Fruit fly (Drosophila melanogaster): ENCODE data around the gene CG31205.

CG31205 gene

dm6 chr3R:20762175-20762795 is 30.9 kb downstream of the CG31205 start, which contains the start of gene CG31195:
Gene CG31195, minus strand, starts transcription at chr3R:20762369.
- TF ChIP-seq Sin3A (optimal IDR thresholded peaks at IDR 0.05) (no peak), psq (optimal IDR thresholded peaks at IDR 0.05) (no peak), ttk (optimal IDR thresholded peaks at IDR 0.05) (no peak), insv (optimal IDR thresholded peaks at IDR 0.05) (no peak), Myc (optimal IDR thresholded peaks at IDR 0.05) (no peak), h (optimal IDR thresholded peaks at IDR 0.05) (no peak)

- TF ChIP-seq h (optimal IDR thresholded peaks at IDR 0.05) (no peak), Sin3A (optimal IDR thresholded peaks at IDR 0.05) (no peak), ttk (optimal IDR thresholded peaks at IDR 0.05) (no peak), psq (optimal IDR thresholded peaks at IDR 0.05) (no peak), Myc (optimal IDR thresholded peaks at IDR 0.05) (no peak), insv (optimal IDR thresholded peaks at IDR 0.05) (no peak)
Measured at dm6 chr3R:20764058-20764457, 32.6 kb downstream of the CG31205 start.

dm6 chr3R:20765302-20766155 is 34.1 kb downstream of the CG31205 start:
- no peak for TF ChIP-seq Sin3A (optimal IDR thresholded peaks at IDR 0.05)
- TF ChIP-seq h (optimal IDR thresholded peaks at IDR 0.05) = no peak
- no peak for TF ChIP-seq Myc (optimal IDR thresholded peaks at IDR 0.05)
- no peak for TF ChIP-seq insv (optimal IDR thresholded peaks at IDR 0.05)
- no peak for TF ChIP-seq psq (optimal IDR thresholded peaks at IDR 0.05)

dm6 chr3R:20766156-20766486 is 34.7 kb downstream of the CG31205 start:
- TF ChIP-seq insv (optimal IDR thresholded peaks at IDR 0.05) (no peak), ttk (optimal IDR thresholded peaks at IDR 0.05) (no peak), psq (optimal IDR thresholded peaks at IDR 0.05) (no peak), Sin3A (optimal IDR thresholded peaks at IDR 0.05) (no peak), h (optimal IDR thresholded peaks at IDR 0.05) (no peak), Myc (optimal IDR thresholded peaks at IDR 0.05) (no peak)

dm6 chr3R:20772543-20772942 is 41.1 kb downstream of the CG31205 start, which contains the start of gene Takl1:
Gene Takl1, minus strand, starts transcription at chr3R:20772601.
- TF ChIP-seq insv (optimal IDR thresholded peaks at IDR 0.05) (no peak), Sin3A (optimal IDR thresholded peaks at IDR 0.05) (no peak), ttk (optimal IDR thresholded peaks at IDR 0.05) (no peak), psq (optimal IDR thresholded peaks at IDR 0.05) (no peak), h (optimal IDR thresholded peaks at IDR 0.05) (no peak), Myc (optimal IDR thresholded peaks at IDR 0.05) (no peak)

dm6 chr3R:20773174-20773573 is 41.7 kb downstream of the CG31205 start:
- TF ChIP-seq psq (optimal IDR thresholded peaks at IDR 0.05) (no peak), h (optimal IDR thresholded peaks at IDR 0.05) (no peak), insv (optimal IDR thresholded peaks at IDR 0.05) (no peak), Myc (optimal IDR thresholded peaks at IDR 0.05) (no peak), Sin3A (optimal IDR thresholded peaks at IDR 0.05) (no peak)

dm6 chr3R:20774125-20774524 is 42.7 kb downstream of the CG31205 start:
- TF ChIP-seq psq (optimal IDR thresholded peaks at IDR 0.05) = no peak
- no peak for TF ChIP-seq Myc (optimal IDR thresholded peaks at IDR 0.05)
- TF ChIP-seq ttk (optimal IDR thresholded peaks at IDR 0.05) = no peak
- no peak for TF ChIP-seq h (optimal IDR thresholded peaks at IDR 0.05)
- no peak for TF ChIP-seq Sin3A (optimal IDR thresholded peaks at IDR 0.05)
- no peak for TF ChIP-seq insv (optimal IDR thresholded peaks at IDR 0.05)

- TF ChIP-seq ttk (optimal IDR thresholded peaks at IDR 0.05) (no peak), h (optimal IDR thresholded peaks at IDR 0.05) (no peak), insv (optimal IDR thresholded peaks at IDR 0.05) (no peak), Sin3A (optimal IDR thresholded peaks at IDR 0.05) (no peak), psq (optimal IDR thresholded peaks at IDR 0.05) (no peak), Myc (optimal IDR thresholded peaks at IDR 0.05) (no peak)
Measured at dm6 chr3R:20778285-20778926, 47.0 kb downstream of the CG31205 start.

dm6 chr3R:20779545-20779944 is 48.1 kb downstream of the CG31205 start:
- no peak for TF ChIP-seq psq (optimal IDR thresholded peaks at IDR 0.05)
- TF ChIP-seq h (optimal IDR thresholded peaks at IDR 0.05) = no peak
- no peak for TF ChIP-seq insv (optimal IDR thresholded peaks at IDR 0.05)
- no peak for TF ChIP-seq Sin3A (optimal IDR thresholded peaks at IDR 0.05)
- no peak for TF ChIP-seq Myc (optimal IDR thresholded peaks at IDR 0.05)
- TF ChIP-seq ttk (optimal IDR thresholded peaks at IDR 0.05) = no peak

- TF ChIP-seq Sin3A (optimal IDR thresholded peaks at IDR 0.05) (no peak), psq (optimal IDR thresholded peaks at IDR 0.05) (no peak), h (optimal IDR thresholded peaks at IDR 0.05) (no peak), insv (optimal IDR thresholded peaks at IDR 0.05) (no peak), Myc (optimal IDR thresholded peaks at IDR 0.05) (no peak), ttk (optimal IDR thresholded peaks at IDR 0.05) (no peak)
Measured at dm6 chr3R:20779969-20780368, 48.5 kb downstream of the CG31205 start.

dm6 chr3R:20782104-20782654 is 50.7 kb downstream of the CG31205 start:
- TF ChIP-seq Sin3A (optimal IDR thresholded peaks at IDR 0.05) (no peak), h (optimal IDR thresholded peaks at IDR 0.05) (no peak), insv (optimal IDR thresholded peaks at IDR 0.05) (no peak), ttk (optimal IDR thresholded peaks at IDR 0.05) (no peak), psq (optimal IDR thresholded peaks at IDR 0.05) (no peak), Myc (optimal IDR thresholded peaks at IDR 0.05) (no peak)
